Worm (Caenorhabditis elegans) whole organism, L4 larva: ENCODE data around the gene hil-2.
A peak's percentile ranks its signal among the peaks of the same experiment; 100 is the strongest.

Experiments used
- F26F4.8 ChIP-seq: fragments of 200-800 bp; sonication (Bioruptor generic); conservative IDR thresholded peaks from 2 replicates; pipeline ENCODE4 v1.3.6; 2022; ENCODE audit warnings: missing genetic modification characterization, missing compliant biosample characterization
- F49E8.2 ChIP-seq: sonication (generic microtip); optimal IDR thresholded peaks from 2 replicates; lab custom pipeline; 2016; ENCODE audit warnings: missing compliant biosample characterization, mild to moderate bottlenecking, missing genetic modification characterization, borderline replicate concordance
- T26A8.4 ChIP-seq: fragments of 200-800 bp; sonication (Bioruptor generic); IDR thresholded peaks from 2 replicates; pipeline ENCODE4 v1.3.6; 2022; ENCODE audit warnings: missing genetic modification characterization, missing compliant biosample characterization
- Y105C5A.15 ChIP-seq: fragments of 200-800 bp; sonication (Bioruptor generic); IDR thresholded peaks from 2 replicates; pipeline ENCODE4 v1.3.6; 2022; ENCODE audit warnings: missing genetic modification characterization, missing compliant biosample characterization
- Y48G9A.11 ChIP-seq: fragments of 200-800 bp; sonication (Bioruptor generic); IDR thresholded peaks from 2 replicates; pipeline ENCODE4 v1.3.6; 2022; ENCODE audit warnings: missing genetic modification reagents, missing genetic modification characterization, missing compliant biosample characterization
- ZK546.5 ChIP-seq, 2 experiments: sonication (generic microtip); optimal IDR thresholded peaks; 2 replicates each; lab custom pipeline; 2017; ENCODE audit warnings: missing biosample characterization in 2 of 2, missing genetic modification characterization in 2 of 2
- aha-1 ChIP-seq: fragments of 150-350 bp; peaks from one replicate; lab custom pipeline; 2014; ENCODE audit warnings: missing biosample characterization, missing genetic modification characterization
- aly-2 ChIP-seq: sonication (generic microtip); optimal IDR thresholded peaks from 2 replicates; lab custom pipeline; 2018; ENCODE audit warnings: missing biosample characterization, missing genetic modification characterization
- attf-4 ChIP-seq: sonication (generic microtip); optimal IDR thresholded peaks from 3 replicates; lab custom pipeline; 2017; ENCODE audit warnings: missing biosample characterization, missing genetic modification characterization
- ceh-20 ChIP-seq: fragments of 200-800 bp; sonication (Bioruptor generic); IDR thresholded peaks from 2 replicates; pipeline ENCODE4 v1.3.6; 2022; ENCODE audit warnings: missing genetic modification reagents, missing genetic modification characterization, missing compliant biosample characterization
- ceh-28 ChIP-seq: fragments of 150-350 bp; optimal IDR thresholded peaks from 2 replicates; lab custom pipeline; 2014; ENCODE audit warnings: missing biosample characterization, missing genetic modification reagents, missing genetic modification characterization
- ceh-32 ChIP-seq: sonication (generic microtip); optimal IDR thresholded peaks from 2 replicates; lab custom pipeline; 2016; ENCODE audit warnings: mild to moderate bottlenecking, missing genetic modification characterization, missing compliant biosample characterization; ENCODE audit not compliant: poor library complexity
- ceh-62 ChIP-seq: sonication (generic microtip); optimal IDR thresholded peaks from 2 replicates; lab custom pipeline; 2017; ENCODE audit warnings: missing biosample characterization, missing genetic modification characterization
- daf-12 ChIP-seq: fragments of 150-350 bp; optimal IDR thresholded peaks from 2 replicates; lab custom pipeline; 2014; ENCODE audit warnings: missing biosample characterization, missing genetic modification reagents, missing genetic modification characterization
- daf-16 ChIP-seq, 3 experiments: sonication (generic microtip); optimal IDR thresholded peaks; 2 replicates each; lab custom pipeline; 2016 to 2017; ENCODE audit warnings: missing genetic modification characterization in 3 of 3, missing genetic modification reagents in 3 of 3, mild to moderate bottlenecking in 2 of 3, missing compliant biosample characterization in 2 of 3, missing biosample characterization in 1 of 3, moderate library complexity in 1 of 3
- dmd-6 ChIP-seq: fragments of 200-800 bp; sonication (Bioruptor generic); IDR thresholded peaks from 2 replicates; pipeline ENCODE4 v1.3.6; 2022; ENCODE audit warnings: missing genetic modification reagents, missing genetic modification characterization, missing compliant biosample characterization
- dve-1 ChIP-seq: sonication (generic microtip); optimal IDR thresholded peaks from 2 replicates; lab custom pipeline; 2017; ENCODE audit warnings: antibody characterized with exemption, mild to moderate bottlenecking, missing genetic modification characterization, missing compliant biosample characterization; ENCODE audit not compliant: insufficient read depth
- fos-1 ChIP-seq: fragments of 150-350 bp; optimal IDR thresholded peaks from 2 replicates; lab custom pipeline; 2014; ENCODE audit warnings: missing biosample characterization, missing genetic modification characterization
- hlh-11 ChIP-seq: fragments of 200-800 bp; sonication (Bioruptor generic); optimal IDR thresholded peaks from 2 replicates; lab custom pipeline; 2018; ENCODE audit warnings: mild to moderate bottlenecking, missing genetic modification characterization, missing compliant biosample characterization
- hmg-1.1 ChIP-seq: fragments of 200-800 bp; sonication (Bioruptor generic); IDR thresholded peaks from 2 replicates; pipeline ENCODE4 v1.3.6; 2022; ENCODE audit warnings: missing genetic modification reagents, missing genetic modification characterization, missing compliant biosample characterization
- lin-1 ChIP-seq: fragments of 200-800 bp; sonication (Bioruptor generic); IDR thresholded peaks from 2 replicates; pipeline ENCODE4 v1.3.6; 2022; ENCODE audit warnings: missing genetic modification reagents, missing genetic modification characterization, missing compliant biosample characterization
- lin-39 ChIP-seq: fragments of 150-350 bp; optimal IDR thresholded peaks from 2 replicates; lab custom pipeline; 2014; ENCODE audit warnings: missing biosample characterization, missing genetic modification reagents, missing genetic modification characterization
- lsy-2 ChIP-seq, 2 experiments: fragments of 150-350 bp in 1 of 2; sonication (generic microtip) in 1 of 2; optimal IDR thresholded peaks; 2 replicates each; lab custom pipeline; 2014 to 2017; ENCODE audit warnings: missing biosample characterization in 2 of 2, missing genetic modification characterization in 2 of 2
- madf-5 ChIP-seq, 2 experiments: fragments of 200-800 bp; sonication (Bioruptor generic); IDR thresholded peaks; 2 replicates each; pipeline ENCODE4 v1.3.6; 2022; ENCODE audit warnings: missing compliant biosample characterization in 2 of 2, missing genetic modification characterization in 2 of 2
- madf-9 ChIP-seq: fragments of 200-800 bp; sonication (Bioruptor generic); conservative IDR thresholded peaks from 2 replicates; pipeline ENCODE4 v1.3.6; 2022; ENCODE audit warnings: missing genetic modification reagents, missing genetic modification characterization, missing compliant biosample characterization
- mep-1 ChIP-seq: fragments of 150-350 bp; sonication (generic microtip); optimal IDR thresholded peaks from 3 replicates; lab custom pipeline; 2014; ENCODE audit warnings: missing biosample characterization, missing genetic modification characterization
- mes-2 ChIP-seq: sonication (generic microtip); optimal IDR thresholded peaks from 2 replicates; lab custom pipeline; 2016; ENCODE audit warnings: missing genotype, mild to moderate bottlenecking, missing genetic modification characterization, missing compliant biosample characterization; ENCODE audit not compliant: poor library complexity, severe bottlenecking
- mxl-3 ChIP-seq: fragments of 200-800 bp; sonication (Bioruptor generic); optimal IDR thresholded peaks from 2 replicates; lab custom pipeline; 2018; ENCODE audit warnings: mild to moderate bottlenecking, missing genetic modification characterization, missing compliant biosample characterization
- nhr-10 ChIP-seq: fragments of 150-350 bp; optimal IDR thresholded peaks from 2 replicates; lab custom pipeline; 2014; ENCODE audit warnings: missing biosample characterization, missing genetic modification characterization
- nhr-11 ChIP-seq: fragments of 150-350 bp; optimal IDR thresholded peaks from 2 replicates; lab custom pipeline; 2014; ENCODE audit warnings: missing biosample characterization, missing genetic modification characterization
- nhr-111 ChIP-seq: fragments of 200-800 bp; sonication (Bioruptor generic); optimal IDR thresholded peaks from 2 replicates; lab custom pipeline; 2018; ENCODE audit warnings: mild to moderate bottlenecking, missing genetic modification characterization, missing compliant biosample characterization
- nhr-28 ChIP-seq: fragments of 150-350 bp; optimal IDR thresholded peaks from 2 replicates; lab custom pipeline; 2014; ENCODE audit warnings: missing biosample characterization, missing genetic modification characterization
- nhr-48 ChIP-seq: sonication (generic microtip); optimal IDR thresholded peaks from 2 replicates; lab custom pipeline; 2016; ENCODE audit warnings: mild to moderate bottlenecking, missing genetic modification characterization, missing compliant biosample characterization
- nhr-77 ChIP-seq: fragments of 150-350 bp; optimal IDR thresholded peaks from 2 replicates; lab custom pipeline; 2014; ENCODE audit warnings: missing biosample characterization, missing genetic modification characterization
- php-3 ChIP-seq: fragments of 200-800 bp; sonication (Bioruptor generic); IDR thresholded peaks from 2 replicates; pipeline ENCODE4 v1.3.6; 2022; ENCODE audit warnings: missing genetic modification reagents, missing genetic modification characterization, missing compliant biosample characterization
- saeg-2 ChIP-seq: fragments of 200-800 bp; sonication (Bioruptor generic); IDR thresholded peaks from 2 replicates; pipeline ENCODE4 v1.3.6; 2022; ENCODE audit warnings: missing genetic modification reagents, missing genetic modification characterization, missing compliant biosample characterization
- set-16 ChIP-seq: fragments of 200-800 bp; sonication (Bioruptor generic); IDR thresholded peaks from 2 replicates; pipeline ENCODE4 v1.3.6; 2022; ENCODE audit warnings: missing genetic modification reagents, missing genetic modification characterization, missing compliant biosample characterization
- skn-1 ChIP-seq: fragments of 150-350 bp; optimal IDR thresholded peaks from 2 replicates; lab custom pipeline; 2014; ENCODE audit warnings: missing biosample characterization, missing genetic modification characterization
- snpc-1.2 ChIP-seq: fragments of 200-800 bp; sonication (Bioruptor generic); IDR thresholded peaks from 2 replicates; pipeline ENCODE4 v1.3.6; 2022; ENCODE audit warnings: missing genetic modification reagents, missing genetic modification characterization, missing compliant biosample characterization
- spr-1 ChIP-seq: sonication (generic microtip); optimal IDR thresholded peaks from 2 replicates; lab custom pipeline; 2016; ENCODE audit warnings: mild to moderate bottlenecking, missing genetic modification characterization, missing compliant biosample characterization
- spr-3 ChIP-seq: fragments of 200-800 bp; sonication (Bioruptor generic); optimal IDR thresholded peaks from 2 replicates; lab custom pipeline; 2018; ENCODE audit warnings: mild to moderate bottlenecking, missing genetic modification characterization, missing compliant biosample characterization
- tag-97 ChIP-seq: fragments of 200-800 bp; sonication (Bioruptor generic); IDR thresholded peaks from 2 replicates; pipeline ENCODE4 v1.3.6; 2022; ENCODE audit warnings: missing genetic modification characterization, missing compliant biosample characterization
- unc-130 ChIP-seq: sonication (generic microtip); optimal IDR thresholded peaks from 2 replicates; lab custom pipeline; 2016; ENCODE audit warnings: missing genetic modification reagents, missing genetic modification characterization, missing compliant biosample characterization
- unc-39 ChIP-seq: sonication (generic microtip); optimal IDR thresholded peaks from 2 replicates; lab custom pipeline; 2017; ENCODE audit warnings: missing biosample characterization, missing genetic modification characterization
- unc-62 ChIP-seq, 3 experiments: fragments of 150-350 bp in 1 of 3; sonication (generic microtip); optimal IDR thresholded peaks in 2 of 3; peaks in 1 of 3; 1 replicate in 1 of 3; 2 replicates in 2 of 3; lab custom pipeline; 2014 to 2017; ENCODE audit warnings: missing biosample characterization in 3 of 3, missing genetic modification characterization in 3 of 3, missing genetic modification reagents in 3 of 3, missing genotype in 1 of 3
- vab-7 ChIP-seq: fragments of 200-800 bp; sonication (Bioruptor generic); IDR thresholded peaks from 2 replicates; pipeline ENCODE4 v1.3.6; 2022; ENCODE audit warnings: missing genetic modification reagents, missing genetic modification characterization, missing compliant biosample characterization
- zip-2 ChIP-seq: fragments of 150-350 bp; optimal IDR thresholded peaks from 2 replicates; lab custom pipeline; 2014; ENCODE audit warnings: missing biosample characterization, missing genetic modification characterization
- ztf-11 ChIP-seq: fragments of 150-350 bp; optimal IDR thresholded peaks from 2 replicates; lab custom pipeline; 2014; ENCODE audit warnings: missing biosample characterization, missing genetic modification characterization

Gene hil-2

DNA sequence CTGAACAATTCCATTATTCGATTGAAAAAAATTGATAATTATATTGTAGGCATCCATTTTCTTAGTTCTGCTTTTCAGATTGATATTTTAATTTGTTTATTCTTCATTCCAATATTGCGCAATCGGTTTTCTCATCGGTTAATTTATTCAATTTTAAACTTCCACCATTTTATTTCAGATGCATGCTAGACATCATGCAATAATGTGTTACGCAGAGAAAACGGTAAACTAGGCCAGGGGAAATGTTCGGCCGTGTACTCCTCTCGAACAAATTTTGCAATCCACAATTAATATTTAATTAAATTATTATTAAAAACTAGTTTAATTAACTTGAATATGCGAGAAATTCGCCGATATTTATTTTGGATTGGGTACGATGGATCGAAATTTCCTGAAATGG lies 27.6 kb downstream of the hil-2 start, which contains the start of gene Y73B6BL.29 (continued):
- no peak for TF ChIP-seq attf-4 (tag; lab: Kevin White, UChicago)
- no peak for TF ChIP-seq nhr-111 (GFP tag; lab: Kevin White, UChicago)
- TF ChIP-seq dve-1 (tag; lab: Kevin White, UChicago), result peak; percentile 90
- peak; percentile 29; the same call in 1 of the 2 replicates for TF ChIP-seq lin-1 (GFP tag; lab: Robert Waterston, UW)
- peak; percentile 68 to 96 for TF ChIP-seq lsy-2 (tag; optimal IDR thresholded peaks at IDR 0.05; lab: Kevin White, UChicago)
- TF ChIP-seq nhr-11, result no peak
- TF ChIP-seq aly-2 (tag; lab: Kevin White, UChicago), result no peak
- TF ChIP-seq F49E8.2, result peak; percentile 81
- TF ChIP-seq daf-12 (tag; lab: Kevin White, UChicago), result no peak
- peak; percentile 74 for TF ChIP-seq hmg-1.1 (GFP tag; lab: Robert Waterston, UW)
- TF ChIP-seq tag-97 (GFP tag; lab: Robert Waterston, UW), result 0 out of 2 replicates have a peak, but pooled peaks have one; percentile 62
- peak; percentile 84 for TF ChIP-seq snpc-1.2
- TF ChIP-seq nhr-77, result no peak
- TF ChIP-seq skn-1 (tag; lab: Kevin White, UChicago), result no peak
- peak; percentile 42 for TF ChIP-seq nhr-48 (tag; lab: Kevin White, UChicago)
- TF ChIP-seq aha-1, result peak; percentile 85
- TF ChIP-seq ceh-28, result no peak
- peak; percentile 85 for TF ChIP-seq Y48G9A.11 (GFP tag; lab: Robert Waterston, UW)
- TF ChIP-seq spr-1 (tag; lab: Kevin White, UChicago), result peak; percentile 41
- TF ChIP-seq fos-1 (tag; lab: Kevin White, UChicago), result no peak
- no peak for TF ChIP-seq madf-5 (GFP tag; IDR thresholded peaks at IDR 0.05; lab: Robert Waterston, UW)
- TF ChIP-seq nhr-10, result no peak
- TF ChIP-seq F26F4.8, result no peak

ce11 chrIV:6323654-6324224 lies 29.7 kb downstream of the hil-2 start, which contains the start of gene sqd-1:
TSS of gene sqd-1 (plus strand) at chrIV:6324174.
- no peak for TF ChIP-seq unc-39 (tag; lab: Kevin White, UChicago)
- peak; percentile 87 for TF ChIP-seq nhr-48 (tag; lab: Kevin White, UChicago)
- peak; percentile 7 for TF ChIP-seq ztf-11 (tag; lab: Kevin White, UChicago)
- peak; percentile 95 for TF ChIP-seq lin-1 (GFP tag; lab: Robert Waterston, UW)
- peak; percentile 96 for TF ChIP-seq dmd-6 (GFP tag; lab: Robert Waterston, UW)
- TF ChIP-seq ceh-28, result no peak
- TF ChIP-seq fos-1 (tag; lab: Kevin White, UChicago), result peak; percentile 53
- no peak for TF ChIP-seq ceh-62
- TF ChIP-seq zip-2 (tag; lab: Kevin White, UChicago), result peak; percentile 53
- TF ChIP-seq unc-62 (GFP tag; optimal IDR thresholded peaks at IDR 0.05 in 1 of 2; lab: Kevin White, UChicago), result peak; percentile 39 to 96
- TF ChIP-seq unc-62 (tag; optimal IDR thresholded peaks at IDR 0.05; lab: Kevin White, UChicago), result no peak
- peak; percentile 96 for TF ChIP-seq mep-1 (tag; lab: Kevin White, UChicago)
- peak; percentile 79 for TF ChIP-seq ceh-32 (tag; lab: Kevin White, UChicago)
- TF ChIP-seq lin-39 (tag; lab: Kevin White, UChicago), result no peak
- peak; percentile 98 for TF ChIP-seq T26A8.4 (GFP tag; lab: Robert Waterston, UW)
- peak; percentile 92 for TF ChIP-seq madf-9 (GFP tag; lab: Robert Waterston, UW)
- TF ChIP-seq spr-1 (tag; lab: Kevin White, UChicago), result peak; percentile 92
- peak; percentile 96 for TF ChIP-seq hmg-1.1 (GFP tag; lab: Robert Waterston, UW)
- TF ChIP-seq set-16, result peak; percentile 78
- peak; percentile 95 for TF ChIP-seq hlh-11 (tag; lab: Kevin White, UChicago)
- TF ChIP-seq saeg-2 (GFP tag; lab: Robert Waterston, UW), result peak; percentile 86
- TF ChIP-seq Y105C5A.15, result 0 out of 2 replicates have a peak, but pooled peaks have one; percentile 64
- peak; percentile 74 for TF ChIP-seq spr-3 (GFP tag; lab: Kevin White, UChicago)
- TF ChIP-seq ZK546.5 (tag; optimal IDR thresholded peaks at IDR 0.05; lab: Kevin White, UChicago), result peak; percentile 100
- TF ChIP-seq mxl-3 (GFP tag; lab: Kevin White, UChicago), result peak; percentile 86
- TF ChIP-seq nhr-28 (tag; lab: Kevin White, UChicago), result peak; percentile 76
- TF ChIP-seq php-3 (GFP tag; lab: Robert Waterston, UW), result peak; percentile 76; the same call in 1 of the 2 replicates
- peak; percentile 86 for TF ChIP-seq unc-130
- peak; percentile 90 for TF ChIP-seq vab-7 (GFP tag; lab: Robert Waterston, UW)
- peak; percentile 87 for TF ChIP-seq F49E8.2
- peak; percentile 97 for TF ChIP-seq mes-2
- TF ChIP-seq ceh-20 (GFP tag; lab: Robert Waterston, UW), result peak; percentile 93
- peak; percentile 60 to 94 for TF ChIP-seq daf-16 (GFP tag; optimal IDR thresholded peaks at IDR 0.05; lab: Kevin White, UChicago)
- TF ChIP-seq daf-16 (tag; optimal IDR thresholded peaks at IDR 0.05; lab: Kevin White, UChicago), result peak; percentile 87
- peak; percentile 87 for TF ChIP-seq Y48G9A.11 (GFP tag; lab: Robert Waterston, UW)
